Fruit fly (Drosophila melanogaster) Kc167 (cell line): ENCODE data around the gene CG2336.

Experiments used
- Myc ChIP-seq: fragments of >200 bp; optimal IDR thresholded peaks from 2 replicates; lab custom pipeline; 2017; ENCODE audit warnings: missing external identifiers
- Sin3A ChIP-seq: fragments of >200 bp; optimal IDR thresholded peaks from 2 replicates; lab custom pipeline; 2018; ENCODE audit warnings: missing external identifiers
- h ChIP-seq: fragments of >200 bp; optimal IDR thresholded peaks from 3 replicates; lab custom pipeline; 2018; ENCODE audit warnings: missing external identifiers
- insv ChIP-seq: fragments of >200 bp; optimal IDR thresholded peaks from 3 replicates; lab custom pipeline; 2018; ENCODE audit warnings: missing external identifiers
- psq ChIP-seq: fragments of >200 bp; optimal IDR thresholded peaks from 2 replicates; lab custom pipeline; 2017; ENCODE audit warnings: missing external identifiers
- ttk ChIP-seq: sonication (Bioruptor generic); optimal IDR thresholded peaks from 2 replicates; lab custom pipeline; 2017; ENCODE audit warnings: missing external identifiers

The CG2336 gene

dm6 chr3R:6629851-6630250 lies 49.3 kb downstream of the CG2336 start, which contains the start of gene sunz:
Gene sunz (plus strand): TSS chr3R:6630151.
- TF ChIP-seq Myc (lab: Kevin White, UChicago) (no peak), insv (lab: Kevin White, UChicago) (no peak), Sin3A (no peak), h (lab: Kevin White, UChicago) (no peak), psq (lab: Kevin White, UChicago) (no peak), ttk (no peak)
